Fruit fly (Drosophila melanogaster): ENCODE measurements around the gene CG17834.
A peak's percentile ranks its signal among the peaks of the same experiment; 100 is the strongest.

CG17834 gene

dm6 chr2L:8572900-8573299 is 44.0 kb downstream of the CG17834 start (continued):
- no peak for TF ChIP-seq fd64A (GFP tag; optimal IDR thresholded peaks at IDR 0.05)
- no peak for TF ChIP-seq Ets97D (GFP tag; optimal IDR thresholded peaks at IDR 0.05)
- TF ChIP-seq CG12155 (GFP tag; optimal IDR thresholded peaks at IDR 0.05) = peak; percentile 10
- peak; percentile 51 for TF ChIP-seq CG4820 (GFP tag; optimal IDR thresholded peaks at IDR 0.05)
- TF ChIP-seq pum (GFP tag; optimal IDR thresholded peaks at IDR 0.05) = peak; percentile 44
- TF ChIP-seq danr (GFP tag; IDR thresholded peaks at IDR 0.05) = no peak
- TF ChIP-seq C15 (GFP tag; IDR thresholded peaks at IDR 0.05) = no peak
- TF ChIP-seq gem (tag; optimal IDR thresholded peaks at IDR 0.05) = peak; percentile 76
- TF ChIP-seq Hsf (GFP tag; optimal IDR thresholded peaks at IDR 0.05) = peak; percentile 31
- no peak for TF ChIP-seq Dfd (GFP tag; optimal IDR thresholded peaks at IDR 0.05)
- TF ChIP-seq bcd (GFP tag; optimal IDR thresholded peaks at IDR 0.05) = peak; percentile 31
- peak; percentile 33 for TF ChIP-seq Dek (tag; optimal IDR thresholded peaks at IDR 0.05)
- no peak for TF ChIP-seq ap (GFP tag; IDR thresholded peaks at IDR 0.05)
- TF ChIP-seq Spps (tag; optimal IDR thresholded peaks at IDR 0.05) = no peak
- no peak for TF ChIP-seq CG6765 (GFP tag; optimal IDR thresholded peaks at IDR 0.05)
- peak; percentile 55 for TF ChIP-seq Atf6 (GFP tag; IDR thresholded peaks at IDR 0.05)
- TF ChIP-seq CG4424 (GFP tag; optimal IDR thresholded peaks at IDR 0.05) = peak; percentile 57
- peak; percentile 22 for TF ChIP-seq fd3F (GFP tag; optimal IDR thresholded peaks at IDR 0.05)
- TF ChIP-seq fru (optimal IDR thresholded peaks at IDR 0.05) = no peak
- no peak for TF ChIP-seq CG4617 (GFP tag; optimal IDR thresholded peaks at IDR 0.05; ENCODE audit: borderline replicate concordance)
- TF ChIP-seq Dp (GFP tag; optimal IDR thresholded peaks at IDR 0.05) = no peak
- TF ChIP-seq HLH54F (GFP tag; optimal IDR thresholded peaks at IDR 0.05) = peak; percentile 5
- no peak; the same call in 1 of the 2 replicates for TF ChIP-seq Ada2b (GFP tag; IDR thresholded peaks at IDR 0.05)
- TF ChIP-seq E2f2 (GFP tag; IDR thresholded peaks at IDR 0.05) = no peak; the same call in 1 of the 2 replicates
- TF ChIP-seq dpn (GFP tag; optimal IDR thresholded peaks at IDR 0.05) = peak; percentile 29 to 36
- no peak for TF ChIP-seq jing (GFP tag; optimal IDR thresholded peaks at IDR 0.05)
- peak; percentile 64 for TF ChIP-seq CG2120 (GFP tag; optimal IDR thresholded peaks at IDR 0.05)
- TF ChIP-seq cg (GFP tag; optimal IDR thresholded peaks at IDR 0.05) = no peak
- peak; percentile 34 for TF ChIP-seq CG10267 (tag; optimal IDR thresholded peaks at IDR 0.05)
- no peak for TF ChIP-seq maf-S (GFP tag; optimal IDR thresholded peaks at IDR 0.05)
- peak; percentile 33 for TF ChIP-seq nau (GFP tag; optimal IDR thresholded peaks at IDR 0.05)
- no peak for TF ChIP-seq exex (tag; optimal IDR thresholded peaks at IDR 0.05)
- no peak for TF ChIP-seq chinmo (GFP tag; IDR thresholded peaks at IDR 0.05; ENCODE audit: partially characterized antibody)
- peak; percentile 19 for TF ChIP-seq ems (GFP tag; optimal IDR thresholded peaks at IDR 0.05)
- TF ChIP-seq Sry-β (GFP tag; optimal IDR thresholded peaks at IDR 0.05) = no peak
- TF ChIP-seq corto (GFP tag; optimal IDR thresholded peaks at IDR 0.05) = no peak
- no peak for TF ChIP-seq chm (GFP tag; IDR thresholded peaks at IDR 0.05)
- peak; percentile 32 for TF ChIP-seq Hand (GFP tag; optimal IDR thresholded peaks at IDR 0.05)
- no peak for TF ChIP-seq wek (GFP tag; optimal IDR thresholded peaks at IDR 0.05)
- no peak for TF ChIP-seq abd-A (tag; optimal IDR thresholded peaks at IDR 0.05)
- peak; percentile 2 for TF ChIP-seq Fer3 (tag; optimal IDR thresholded peaks at IDR 0.05)
- TF ChIP-seq CG17802 (tag; optimal IDR thresholded peaks at IDR 0.05) = no peak
- TF ChIP-seq CG9727 (GFP tag; optimal IDR thresholded peaks at IDR 0.05) = peak; percentile 41
- TF ChIP-seq CG17829 (tag; optimal IDR thresholded peaks at IDR 0.05) = peak; percentile 51
- no peak for TF ChIP-seq ro (GFP tag; IDR thresholded peaks at IDR 0.05)
- peak; percentile 7 for TF ChIP-seq trem (tag; optimal IDR thresholded peaks at IDR 0.05)
- TF ChIP-seq CG6683 (GFP tag; optimal IDR thresholded peaks at IDR 0.05) = peak; percentile 9
- TF ChIP-seq CG2116 (GFP tag; optimal IDR thresholded peaks at IDR 0.05) = peak; percentile 1
- peak; percentile 85 for TF ChIP-seq Med (GFP tag)
- TF ChIP-seq CG7357 (GFP tag; IDR thresholded peaks at IDR 0.05) = no peak
- TF ChIP-seq ssp (GFP tag; IDR thresholded peaks at IDR 0.05) = no peak
- no peak for TF ChIP-seq nerfin-1 (tag; optimal IDR thresholded peaks at IDR 0.05)
